Fruit fly (Drosophila melanogaster) whole organism, wandering third instar larva: ENCODE measurements around the gene CG5446.

Experiments
- Abd-B ChIP-seq: fragments of >200 bp; optimal IDR thresholded peaks from 2 replicates; lab custom pipeline; 2017; ENCODE audit warnings: missing biosample characterization, missing genetic modification characterization
- CG32264 ChIP-seq: fragments of 200-800 bp; sonication (Bioruptor generic); optimal IDR thresholded peaks from 2 replicates; lab custom pipeline; 2016; ENCODE audit warnings: missing biosample characterization, missing genetic modification characterization
- CG9705 ChIP-seq: fragments of 200-800 bp; sonication (Bioruptor generic); optimal IDR thresholded peaks from 2 replicates; lab custom pipeline; 2018; ENCODE audit warnings: missing biosample characterization, mild to moderate bottlenecking, missing genetic modification characterization
- CrebA ChIP-seq: fragments of 200-800 bp; sonication (Bioruptor generic); optimal IDR thresholded peaks from 2 replicates; lab custom pipeline; 2016; ENCODE audit warnings: missing biosample characterization, mild to moderate bottlenecking, missing genetic modification characterization, borderline replicate concordance
- Dfd ChIP-seq: fragments of >200 bp; optimal IDR thresholded peaks from 2 replicates; lab custom pipeline; 2017; ENCODE audit warnings: missing biosample characterization, missing genetic modification characterization
- Dif ChIP-seq: fragments of 200-275, 200-300 bp; sonication (Bioruptor generic); optimal IDR thresholded peaks from 2 replicates; lab custom pipeline; 2018; ENCODE audit warnings: missing biosample characterization, missing genetic modification characterization; ENCODE audit not compliant: partially characterized antibody
- GATAd ChIP-seq: sonication (Bioruptor generic); optimal IDR thresholded peaks from 2 replicates; lab custom pipeline; 2016; ENCODE audit warnings: missing biosample characterization, missing genetic modification characterization
- HLH106 ChIP-seq: fragments of 200-800 bp; optimal IDR thresholded peaks from 3 replicates; lab custom pipeline; 2019; ENCODE audit warnings: missing biosample characterization, mild to moderate bottlenecking, missing genetic modification characterization, moderate library complexity
- Hnf4 ChIP-seq: fragments of 200-800 bp; sonication (Bioruptor generic); optimal IDR thresholded peaks from 2 replicates; lab custom pipeline; 2016; ENCODE audit warnings: missing biosample characterization, mild to moderate bottlenecking, missing genetic modification characterization
- Hr78 ChIP-seq: fragments of >200 bp; optimal IDR thresholded peaks from 2 replicates; lab custom pipeline; 2017; ENCODE audit warnings: missing biosample characterization, missing genetic modification characterization
- Hr83 ChIP-seq: fragments of 200-300 bp; sonication (Bioruptor generic); optimal IDR thresholded peaks from 2 replicates; lab custom pipeline; 2016; ENCODE audit warnings: missing biosample characterization, mild to moderate bottlenecking, missing genetic modification characterization, moderate library complexity; ENCODE audit not compliant: poor library complexity, severe bottlenecking
- Jra ChIP-seq: sonication (Bioruptor generic); optimal IDR thresholded peaks from 2 replicates; lab custom pipeline; 2016; ENCODE audit warnings: missing biosample characterization, missing genetic modification characterization
- Mio ChIP-seq: sonication (Bioruptor generic); optimal IDR thresholded peaks from 2 replicates; lab custom pipeline; 2016; ENCODE audit warnings: missing biosample characterization, missing genetic modification characterization
- Myc ChIP-seq: fragments of >200 bp; optimal IDR thresholded peaks from 2 replicates; lab custom pipeline; 2017
- N ChIP-seq: fragments of >200 bp; optimal IDR thresholded peaks from 2 replicates; lab custom pipeline; 2018; ENCODE audit warnings: missing biosample characterization, missing external identifiers, missing genetic modification characterization
- OdsH ChIP-seq: fragments of 200-800 bp; sonication (Bioruptor generic); optimal IDR thresholded peaks from 2 replicates; lab custom pipeline; 2016; ENCODE audit warnings: missing biosample characterization, mild to moderate bottlenecking, missing genetic modification characterization
- Rel ChIP-seq, 2 experiments: fragments of 200-800 bp; sonication (Bioruptor generic) in 1 of 2; optimal IDR thresholded peaks; 2 replicates in 1 of 2; 3 replicates in 1 of 2; lab custom pipeline; 2016 to 2019; ENCODE audit warnings: mild to moderate bottlenecking in 2 of 2, missing biosample characterization in 2 of 2, missing genetic modification characterization in 2 of 2, moderate library complexity in 1 of 2
- Sp1 ChIP-seq: fragments of 200-800 bp; sonication (Bioruptor generic); optimal IDR thresholded peaks from 3 replicates; lab custom pipeline; 2019; ENCODE audit warnings: missing biosample characterization, mild to moderate bottlenecking, missing genetic modification characterization, moderate library complexity
- Vsx2 ChIP-seq: fragments of 200-300, 225-300 bp; sonication (Bioruptor generic); optimal IDR thresholded peaks from 2 replicates; lab custom pipeline; 2018; ENCODE audit warnings: missing biosample characterization, missing genetic modification characterization; ENCODE audit not compliant: partially characterized antibody
- br ChIP-seq: fragments of 200-800 bp; sonication (Bioruptor generic); optimal IDR thresholded peaks from 2 replicates; lab custom pipeline; 2016; ENCODE audit warnings: missing biosample characterization, missing genetic modification characterization
- brk ChIP-seq: fragments of 200-800 bp; sonication (Bioruptor generic); optimal IDR thresholded peaks from 2 replicates; lab custom pipeline; 2016; ENCODE audit warnings: missing biosample characterization, mild to moderate bottlenecking, missing genetic modification characterization
- dl ChIP-seq, 2 experiments: fragments of 175-275, 200-275 bp in 1 of 2; fragments of 200-275 bp in 1 of 2; sonication (Bioruptor generic); optimal IDR thresholded peaks; lab custom pipeline; 2018; ENCODE audit warnings: mild to moderate bottlenecking in 2 of 2, missing biosample characterization in 2 of 2, missing genetic modification characterization in 2 of 2, moderate library complexity in 2 of 2; ENCODE audit not compliant: partially characterized antibody in 2 of 2, insufficient read depth in 1 of 2
- dmrt93B ChIP-seq: fragments of 200-800 bp; sonication (Bioruptor generic); optimal IDR thresholded peaks from 2 replicates; lab custom pipeline; 2018; ENCODE audit warnings: missing biosample characterization, mild to moderate bottlenecking, missing genetic modification characterization
- dsf ChIP-seq: sonication (Bioruptor generic); optimal IDR thresholded peaks from 2 replicates; lab custom pipeline; 2016; ENCODE audit warnings: missing biosample characterization, missing genetic modification characterization, borderline replicate concordance
- ey ChIP-seq: fragments of 200-800 bp; sonication (Bioruptor generic); optimal IDR thresholded peaks from 2 replicates; lab custom pipeline; 2016; ENCODE audit warnings: missing biosample characterization, missing genetic modification characterization
- foxo ChIP-seq, 2 experiments: fragments of 200-800 bp; sonication (Bioruptor generic); optimal IDR thresholded peaks; 2 replicates in 1 of 2; 3 replicates in 1 of 2; lab custom pipeline; 2016 to 2017; ENCODE audit warnings: missing biosample characterization in 2 of 2, missing genetic modification characterization in 2 of 2
- fru ChIP-seq: fragments of 200-800 bp; sonication (Bioruptor generic); optimal IDR thresholded peaks from 3 replicates; lab custom pipeline; 2016; ENCODE audit warnings: missing biosample characterization, mild to moderate bottlenecking, missing genetic modification characterization
- h ChIP-seq: fragments of 200-800 bp; sonication (Bioruptor generic); optimal IDR thresholded peaks from 3 replicates; lab custom pipeline; 2016; ENCODE audit warnings: missing biosample characterization, mild to moderate bottlenecking, missing genetic modification characterization
- jim ChIP-seq: fragments of 175-275, 200-325 bp; sonication (Bioruptor generic); optimal IDR thresholded peaks from 2 replicates; lab custom pipeline; 2016; ENCODE audit warnings: missing biosample characterization, mild to moderate bottlenecking, missing genetic modification characterization
- lola ChIP-seq: fragments of >200 bp; optimal IDR thresholded peaks from 2 replicates; lab custom pipeline; 2017; ENCODE audit warnings: missing biosample characterization, missing genetic modification characterization
- pan ChIP-seq: fragments of >200 bp; optimal IDR thresholded peaks from 2 replicates; lab custom pipeline; 2017
- psq ChIP-seq: fragments of 200-800 bp; sonication (Bioruptor generic); optimal IDR thresholded peaks from 3 replicates; lab custom pipeline; 2017; ENCODE audit warnings: missing biosample characterization, mild to moderate bottlenecking, missing genetic modification characterization, moderate library complexity
- rgr ChIP-seq: fragments of 200-800 bp; sonication (Bioruptor generic); optimal IDR thresholded peaks from 3 replicates; lab custom pipeline; 2016; ENCODE audit warnings: missing biosample characterization, mild to moderate bottlenecking, missing genetic modification characterization
- sage ChIP-seq: fragments of 200-800 bp; sonication (Bioruptor generic); optimal IDR thresholded peaks from 2 replicates; lab custom pipeline; 2016; ENCODE audit warnings: missing biosample characterization, mild to moderate bottlenecking, missing genetic modification characterization
- sv ChIP-seq: fragments of 200-800 bp; sonication (Bioruptor generic); optimal IDR thresholded peaks from 3 replicates; lab custom pipeline; 2016; ENCODE audit warnings: missing biosample characterization, missing genetic modification characterization
- tai ChIP-seq: sonication (Bioruptor generic); optimal IDR thresholded peaks from 2 replicates; lab custom pipeline; 2016; ENCODE audit warnings: missing biosample characterization, missing genetic modification characterization
- usp ChIP-seq: fragments of >200 bp; optimal IDR thresholded peaks from 2 replicates; lab custom pipeline; 2017; ENCODE audit warnings: missing biosample characterization, missing genetic modification characterization
- woc ChIP-seq: sonication (Bioruptor generic); optimal IDR thresholded peaks from 2 replicates; lab custom pipeline; 2016; ENCODE audit warnings: missing biosample characterization, mild to moderate bottlenecking, missing genetic modification characterization

CG5446 gene

DNA sequence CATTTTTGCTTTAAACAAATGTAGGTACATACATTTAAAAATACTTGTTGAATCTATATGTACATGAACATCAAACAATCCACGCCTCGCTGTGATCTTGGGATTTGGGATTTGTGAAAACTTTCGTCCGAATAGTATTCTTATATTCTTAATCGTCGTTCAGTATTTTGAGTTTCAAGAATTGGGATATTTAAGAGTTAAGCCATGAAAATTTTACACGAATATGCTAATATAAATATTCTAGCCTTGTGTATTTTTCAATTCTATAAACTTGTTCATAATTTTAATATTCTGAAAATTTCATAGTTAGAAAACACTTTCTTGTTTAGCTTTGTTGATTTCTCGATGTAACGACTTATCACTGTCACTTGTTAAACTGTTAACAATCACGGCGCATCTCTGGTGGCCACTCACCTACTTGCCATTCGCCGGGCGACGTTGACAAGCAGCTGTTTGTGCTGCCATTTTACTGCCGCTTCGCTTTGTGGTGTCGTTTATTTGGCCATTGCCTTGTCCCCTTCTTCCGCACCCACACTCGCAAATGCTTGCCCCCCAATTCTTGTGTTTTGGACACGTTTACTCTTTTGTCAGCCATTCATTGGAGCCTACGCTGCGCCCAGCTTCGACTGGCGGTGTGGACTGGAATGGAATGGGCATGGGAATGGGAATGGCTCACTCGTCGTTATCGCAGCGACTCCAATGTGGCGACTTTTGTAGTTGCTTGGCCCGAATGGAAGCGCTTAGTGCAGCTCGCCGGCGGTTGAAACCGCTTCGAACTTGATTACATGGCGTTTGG, 8.7 kb upstream of the CG5446 start (continued):
- TF ChIP-seq Hr83 (GFP tag; lab: Kevin White, UChicago) (peak; percentile 34), fru (GFP tag; lab: Kevin White, UChicago) (no peak), Rel (GFP tag; optimal IDR thresholded peaks at IDR 0.05; lab: Kevin White, UChicago) (no peak), Rel (tag; optimal IDR thresholded peaks at IDR 0.05; lab: Kevin White, UChicago) (peak; percentile 45)

DNA sequence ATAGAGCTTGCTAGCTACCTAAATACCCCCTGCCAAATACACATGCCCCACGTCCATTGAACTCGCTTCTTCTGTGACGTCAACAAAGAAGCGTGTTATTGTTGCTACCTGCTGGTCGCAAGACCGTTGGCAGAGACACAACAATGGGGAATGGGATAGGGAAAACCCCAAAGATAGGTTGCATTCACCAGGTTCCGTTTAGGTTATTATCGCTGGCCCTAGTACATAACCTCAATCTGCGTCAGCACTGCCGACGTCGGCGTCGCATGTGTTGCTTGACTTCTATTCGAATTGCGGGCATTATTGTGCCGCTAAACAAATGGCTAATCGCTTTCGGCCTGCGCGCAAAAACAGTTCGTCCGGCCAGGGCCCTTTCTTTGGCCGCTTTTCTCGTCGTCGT, 7.9 kb upstream of the CG5446 start:
- TF ChIP-seq dsf (GFP tag; lab: Kevin White, UChicago) (no peak), Rel (GFP tag; optimal IDR thresholded peaks at IDR 0.05; lab: Kevin White, UChicago) (no peak), Rel (tag; optimal IDR thresholded peaks at IDR 0.05; lab: Kevin White, UChicago) (peak; percentile 93), pan (lab: Kevin White, UChicago) (no peak), psq (GFP tag; lab: Kevin White, UChicago) (no peak), Vsx2 (no peak)

DNA sequence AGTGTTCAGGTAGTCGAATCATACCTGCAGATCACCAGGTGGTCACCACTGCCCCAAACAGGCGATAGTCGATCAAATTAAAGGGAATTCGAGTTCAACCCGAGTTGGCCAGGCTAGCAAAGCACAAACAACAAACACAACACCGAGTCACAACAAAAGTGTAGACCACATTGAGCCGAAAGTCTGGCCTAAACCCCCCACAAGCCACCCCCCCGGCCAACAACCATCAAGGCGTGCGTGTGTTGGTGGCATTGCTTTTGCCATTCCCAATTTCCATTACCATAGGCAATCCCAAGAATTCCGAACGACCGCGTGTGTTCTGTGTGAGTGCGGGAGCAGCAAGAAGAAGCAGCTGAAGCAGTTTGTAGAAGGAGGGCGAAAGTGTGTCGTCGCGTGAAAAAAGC, 7.0 kb upstream of the CG5446 start, which contains the start of gene SC35:
TSS of gene SC35 (minus strand) at position 131 of the 404 bp plus-strand sequence.
- TF ChIP-seq foxo (GFP tag; optimal IDR thresholded peaks at IDR 0.05; lab: Kevin White, UChicago): no peak
- TF ChIP-seq Sp1 (GFP tag; lab: Kevin White, UChicago): no peak
- no peak for TF ChIP-seq brk (GFP tag; lab: Kevin White, UChicago)
- peak; percentile 60 for TF ChIP-seq Hr83 (GFP tag; lab: Kevin White, UChicago)
- TF ChIP-seq sv: no peak
- no peak for TF ChIP-seq lola (GFP tag; lab: Kevin White, UChicago)
- TF ChIP-seq dl (GFP tag; optimal IDR thresholded peaks at IDR 0.05; lab: Kevin White, UChicago; ENCODE audit: insufficient read depth in 1 of 2, partially characterized antibody in 2 of 2): peak; percentile 19 to 43
- no peak for TF ChIP-seq Hr78 (GFP tag; lab: Kevin White, UChicago)
- TF ChIP-seq Dfd (GFP tag; lab: Kevin White, UChicago): no peak
- no peak for TF ChIP-seq Jra (GFP tag; lab: Kevin White, UChicago)
- TF ChIP-seq br: no peak
- no peak for TF ChIP-seq rgr
- no peak for TF ChIP-seq dsf (GFP tag; lab: Kevin White, UChicago)
- peak; percentile 4 for TF ChIP-seq jim (GFP tag; lab: Kevin White, UChicago)
- TF ChIP-seq Vsx2: no peak
- TF ChIP-seq Myc (lab: Kevin White, UChicago): peak; percentile 52
- no peak for TF ChIP-seq tai (GFP tag; lab: Kevin White, UChicago)
- no peak for TF ChIP-seq HLH106 (tag; lab: Kevin White, UChicago)
- no peak for TF ChIP-seq sage (GFP tag; lab: Kevin White, UChicago)
- TF ChIP-seq usp: no peak
- no peak for TF ChIP-seq Rel (GFP tag; optimal IDR thresholded peaks at IDR 0.05; lab: Kevin White, UChicago)
- TF ChIP-seq Rel (tag; optimal IDR thresholded peaks at IDR 0.05; lab: Kevin White, UChicago): peak; percentile 91
- no peak for TF ChIP-seq ey (GFP tag; lab: Kevin White, UChicago)
- no peak for TF ChIP-seq N (GFP tag; lab: Kevin White, UChicago)
- TF ChIP-seq CG32264 (GFP tag; lab: Kevin White, UChicago): no peak
- no peak for TF ChIP-seq woc (GFP tag; lab: Kevin White, UChicago)
- no peak for TF ChIP-seq Abd-B (GFP tag; lab: Kevin White, UChicago)
- peak; percentile 2 for TF ChIP-seq Dif (GFP tag; lab: Kevin White, UChicago)
- no peak for TF ChIP-seq CG9705 (GFP tag; lab: Kevin White, UChicago)
- TF ChIP-seq GATAd: no peak
- no peak for TF ChIP-seq Mio
- no peak for TF ChIP-seq Hnf4 (GFP tag; lab: Kevin White, UChicago)
- TF ChIP-seq OdsH (GFP tag; lab: Kevin White, UChicago): no peak
- TF ChIP-seq dmrt93B: no peak
- no peak for TF ChIP-seq fru (GFP tag; lab: Kevin White, UChicago)
- TF ChIP-seq CrebA (GFP tag; lab: Kevin White, UChicago): no peak
- no peak for TF ChIP-seq h
- peak; percentile 37 for TF ChIP-seq psq (GFP tag; lab: Kevin White, UChicago)
- TF ChIP-seq pan (lab: Kevin White, UChicago): no peak
